Worm (Caenorhabditis elegans) whole organism, late embryonic: ENCODE results near the gene oac-49.

Source experiments
- K02D7.2 ChIP-seq: sonication (generic microtip); optimal IDR thresholded peaks from 2 replicates; lab custom pipeline; 2017; ENCODE audit warnings: mild to moderate bottlenecking, missing genetic modification characterization, missing compliant biosample characterization
- K09A11.1 ChIP-seq: sonication (generic microtip); optimal IDR thresholded peaks from 2 replicates; lab custom pipeline; 2017; ENCODE audit warnings: antibody characterized with exemption, mild to moderate bottlenecking, missing genetic modification characterization, missing compliant biosample characterization; ENCODE audit not compliant: insufficient read depth
- T23F11.4 ChIP-seq: fragments of 200-800 bp; sonication (Bioruptor generic); optimal IDR thresholded peaks from 2 replicates; lab custom pipeline; 2018; ENCODE audit warnings: mild to moderate bottlenecking, missing genetic modification characterization, missing compliant biosample characterization
- ahr-1 ChIP-seq: sonication (generic microtip); optimal IDR thresholded peaks from 2 replicates; lab custom pipeline; 2016; ENCODE audit warnings: missing genetic modification characterization, missing compliant biosample characterization
- ama-1 ChIP-seq: fragments of 150-350 bp; optimal IDR thresholded peaks from 2 replicates; lab custom pipeline; 2014
- ceh-22 ChIP-seq: sonication (generic microtip); optimal IDR thresholded peaks from 2 replicates; lab custom pipeline; 2017; ENCODE audit warnings: missing biosample characterization, missing genetic modification characterization
- ceh-24 ChIP-seq: sonication (generic microtip); optimal IDR thresholded peaks from 2 replicates; lab custom pipeline; 2016; ENCODE audit warnings: mild to moderate bottlenecking, missing genetic modification characterization, missing compliant biosample characterization
- ceh-30 ChIP-seq: fragments of 150-350 bp; optimal IDR thresholded peaks from 2 replicates; lab custom pipeline; 2014; ENCODE audit warnings: missing biosample characterization, missing genetic modification characterization
- ceh-31 ChIP-seq: sonication (generic microtip); optimal IDR thresholded peaks from 2 replicates; lab custom pipeline; 2016; ENCODE audit warnings: missing genetic modification characterization, missing compliant biosample characterization
- ceh-34 ChIP-seq: sonication (generic microtip); optimal IDR thresholded peaks from 2 replicates; lab custom pipeline; 2016; ENCODE audit warnings: mild to moderate bottlenecking, missing genetic modification characterization, missing compliant biosample characterization
- ceh-45 ChIP-seq: fragments of 200-800 bp; sonication (Bioruptor generic); IDR thresholded peaks from 2 replicates; pipeline ENCODE4 v1.3.6; 2022; ENCODE audit warnings: missing genetic modification reagents, missing genetic modification characterization, missing compliant biosample characterization
- che-1 ChIP-seq: sonication (generic microtip); optimal IDR thresholded peaks from 2 replicates; lab custom pipeline; 2016; ENCODE audit warnings: mild to moderate bottlenecking, missing genetic modification characterization, missing compliant biosample characterization
- dve-1 ChIP-seq: sonication (generic microtip); optimal IDR thresholded peaks from 2 replicates; lab custom pipeline; 2017; ENCODE audit warnings: antibody characterized with exemption, mild to moderate bottlenecking, missing genetic modification characterization, missing compliant biosample characterization
- elt-2 ChIP-seq: sonication (generic microtip); optimal IDR thresholded peaks from 2 replicates; lab custom pipeline; 2016; ENCODE audit warnings: missing genetic modification reagents, missing genetic modification characterization, missing compliant biosample characterization
- ets-4 ChIP-seq: sonication (generic microtip); optimal IDR thresholded peaks from 2 replicates; lab custom pipeline; 2016; ENCODE audit warnings: missing genetic modification characterization, missing compliant biosample characterization
- fkh-10 ChIP-seq: fragments of 150-350 bp; optimal IDR thresholded peaks from 2 replicates; lab custom pipeline; 2014; ENCODE audit warnings: missing biosample characterization, missing genetic modification reagents, missing genetic modification characterization
- gmeb-2 ChIP-seq: sonication (generic microtip); optimal IDR thresholded peaks from 2 replicates; lab custom pipeline; 2016; ENCODE audit warnings: missing genetic modification characterization, inconsistent platforms, missing compliant biosample characterization
- hlh-15 ChIP-seq: sonication (generic microtip); optimal IDR thresholded peaks from 2 replicates; lab custom pipeline; 2016; ENCODE audit warnings: missing genetic modification characterization, missing compliant biosample characterization
- hlh-6 ChIP-seq: sonication (generic microtip); optimal IDR thresholded peaks from 2 replicates; lab custom pipeline; 2016; ENCODE audit warnings: missing genotype, missing genetic modification characterization, missing compliant biosample characterization
- hlh-8 ChIP-seq: sonication (generic microtip); optimal IDR thresholded peaks from 2 replicates; lab custom pipeline; 2016; ENCODE audit warnings: missing genotype, missing genetic modification characterization, missing compliant biosample characterization
- lin-11 ChIP-seq: fragments of 200-800 bp; sonication (Bioruptor generic); optimal IDR thresholded peaks from 2 replicates; lab custom pipeline; 2018; ENCODE audit warnings: mild to moderate bottlenecking, missing genetic modification characterization, missing compliant biosample characterization
- mec-3 ChIP-seq: sonication (generic microtip); optimal IDR thresholded peaks from 2 replicates; lab custom pipeline; 2016; ENCODE audit warnings: borderline replicate concordance, missing genetic modification characterization, missing compliant biosample characterization
- nfya-1 ChIP-seq: sonication (generic microtip); optimal IDR thresholded peaks from 2 replicates; lab custom pipeline; 2017; ENCODE audit warnings: missing genetic modification characterization, mild to moderate bottlenecking, missing compliant biosample characterization, antibody characterized with exemption, moderate library complexity
- nhr-232 ChIP-seq: sonication (generic microtip); optimal IDR thresholded peaks from 2 replicates; lab custom pipeline; 2016; ENCODE audit warnings: missing genetic modification characterization, missing compliant biosample characterization
- npax-4 ChIP-seq: sonication (generic microtip); optimal IDR thresholded peaks from 2 replicates; lab custom pipeline; 2016; ENCODE audit warnings: missing genetic modification characterization, missing compliant biosample characterization
- odd-2 ChIP-seq: sonication (generic microtip); optimal IDR thresholded peaks from 2 replicates; lab custom pipeline; 2017; ENCODE audit warnings: antibody characterized with exemption, mild to moderate bottlenecking, missing genetic modification characterization, missing compliant biosample characterization
- pha-4 ChIP-seq: fragments of 150-350 bp; optimal IDR thresholded peaks from 2 replicates; lab custom pipeline; 2018; ENCODE audit warnings: missing biosample characterization, missing genetic modification reagents, missing genetic modification characterization
- pqm-1 ChIP-seq: sonication (generic microtip); optimal IDR thresholded peaks from 2 replicates; lab custom pipeline; 2016; ENCODE audit warnings: missing genetic modification characterization, missing compliant biosample characterization
- rnt-1 ChIP-seq: sonication (generic microtip); optimal IDR thresholded peaks from 2 replicates; lab custom pipeline; 2016; ENCODE audit warnings: missing genetic modification characterization, missing compliant biosample characterization
- sdc-2 ChIP-seq: sonication (generic microtip); optimal IDR thresholded peaks from 2 replicates; lab custom pipeline; 2016; ENCODE audit warnings: missing genotype, missing genetic modification characterization, missing compliant biosample characterization
- sox-2 ChIP-seq: fragments of 200-800 bp; sonication (Bioruptor generic); IDR thresholded peaks from 2 replicates; pipeline ENCODE4 v1.3.6; 2022; ENCODE audit warnings: missing genetic modification reagents, missing genetic modification characterization, missing compliant biosample characterization
- tbx-2 ChIP-seq: sonication (generic microtip); optimal IDR thresholded peaks from 2 replicates; lab custom pipeline; 2016; ENCODE audit warnings: missing genetic modification characterization, missing compliant biosample characterization
- ttx-3 ChIP-seq: sonication (generic microtip); optimal IDR thresholded peaks from 2 replicates; lab custom pipeline; 2016; ENCODE audit warnings: missing genetic modification reagents, missing genetic modification characterization, missing compliant biosample characterization
- unc-3 ChIP-seq, 2 experiments: fragments of 200-800 bp in 1 of 2; sonication (Bioruptor generic) in 1 of 2; sonication (generic microtip) in 1 of 2; conservative IDR thresholded peaks in 1 of 2; optimal IDR thresholded peaks in 1 of 2; 2 replicates each; pipeline versions ENCODE4 v1.3.6 to Lab custom; 2016 to 2022; ENCODE audit warnings: missing compliant biosample characterization in 2 of 2, missing genetic modification characterization in 2 of 2, missing genetic modification reagents in 1 of 2
- unc-42 ChIP-seq: sonication (generic microtip); optimal IDR thresholded peaks from 2 replicates; lab custom pipeline; 2016; ENCODE audit warnings: missing genotype, missing genetic modification characterization, missing compliant biosample characterization
- zip-5 ChIP-seq: sonication (generic microtip); optimal IDR thresholded peaks from 2 replicates; lab custom pipeline; 2016; ENCODE audit warnings: missing genetic modification characterization, missing compliant biosample characterization

The oac-49 gene

ce11 chrV:19250983-19251382 is 33.2 kb downstream of the oac-49 start, which contains the start of gene str-81:
Gene str-81 (minus strand): TSS chrV:19251083.
- no peak for TF ChIP-seq ceh-22 (tag; lab: Kevin White, UChicago)
- no peak for TF ChIP-seq hlh-15 (tag; lab: Kevin White, UChicago)
- TF ChIP-seq rnt-1 (tag; lab: Kevin White, UChicago) = no peak
- TF ChIP-seq pha-4 (tag; lab: Kevin White, UChicago) = no peak
- TF ChIP-seq ceh-24 (tag; lab: Kevin White, UChicago) = no peak
- TF ChIP-seq gmeb-2 (tag; lab: Kevin White, UChicago) = no peak
- no peak for TF ChIP-seq unc-42 (tag; lab: Kevin White, UChicago)
- no peak for TF ChIP-seq sdc-2
- TF ChIP-seq odd-2 = no peak
- TF ChIP-seq ceh-30 (tag; lab: Kevin White, UChicago) = no peak
- no peak for TF ChIP-seq ahr-1 (tag; lab: Kevin White, UChicago)
- no peak for TF ChIP-seq dve-1 (tag; lab: Kevin White, UChicago)
- no peak for TF ChIP-seq zip-5 (tag; lab: Kevin White, UChicago)
- TF ChIP-seq ceh-31 (tag; lab: Kevin White, UChicago) = no peak
- TF ChIP-seq fkh-10 (GFP tag; lab: Kevin White, UChicago) = no peak
- no peak for TF ChIP-seq K09A11.1 (tag; lab: Kevin White, UChicago)
- no peak for TF ChIP-seq elt-2 (tag; lab: Kevin White, UChicago)

ce11 chrV:19251844-19252243 is 34.1 kb downstream of the oac-49 start, which contains the start of gene F21D9.11:
Gene F21D9.11 (plus strand): TSS chrV:19252144.
- TF ChIP-seq unc-42 (tag; lab: Kevin White, UChicago) (no peak), ceh-34 (no peak), rnt-1 (tag; lab: Kevin White, UChicago) (no peak), tbx-2 (tag; lab: Kevin White, UChicago) (no peak)

ce11 chrV:19253520-19253919 is 35.7 kb downstream of the oac-49 start, which contains the start of gene F21D9.4:
Gene F21D9.4 (plus strand): TSS chrV:19253820.
- TF ChIP-seq unc-3 (GFP tag; conservative IDR thresholded peaks at IDR 0.05; lab: Robert Waterston, UW) (no peak), unc-3 (tag; optimal IDR thresholded peaks at IDR 0.05; lab: Kevin White, UChicago) (no peak), hlh-8 (tag; lab: Kevin White, UChicago) (no peak), zip-5 (tag; lab: Kevin White, UChicago) (no peak), ceh-31 (tag; lab: Kevin White, UChicago) (no peak), ceh-24 (tag; lab: Kevin White, UChicago) (no peak), fkh-10 (GFP tag; lab: Kevin White, UChicago) (no peak), che-1 (tag; lab: Kevin White, UChicago) (no peak), ceh-34 (no peak), nfya-1 (tag; lab: Kevin White, UChicago) (no peak), pha-4 (tag; lab: Kevin White, UChicago) (no peak), gmeb-2 (tag; lab: Kevin White, UChicago) (no peak), sox-2 (GFP tag; lab: Robert Waterston, UW) (no peak), npax-4 (tag; lab: Kevin White, UChicago) (no peak), elt-2 (tag; lab: Kevin White, UChicago) (no peak), unc-42 (tag; lab: Kevin White, UChicago) (no peak), K02D7.2 (tag; lab: Kevin White, UChicago) (no peak), ttx-3 (tag; lab: Kevin White, UChicago) (no peak), sdc-2 (no peak), ceh-45 (GFP tag; lab: Robert Waterston, UW) (no peak), ama-1 (lab: Kevin White, UChicago) (no peak)

- TF ChIP-seq unc-42 (tag; lab: Kevin White, UChicago) = no peak
Measured at ce11 chrV:19257653-19258052, 39.9 kb downstream of the oac-49 start, which contains the start of gene F21D9.3. Gene F21D9.3 (minus strand): TSS chrV:19257753.

- TF ChIP-seq hlh-6 (tag; lab: Kevin White, UChicago) (no peak), ets-4 (tag; lab: Kevin White, UChicago) (no peak), K02D7.2 (tag; lab: Kevin White, UChicago) (no peak), T23F11.4 (GFP tag; lab: Kevin White, UChicago) (no peak), mec-3 (tag; lab: Kevin White, UChicago) (no peak), nhr-232 (tag; lab: Kevin White, UChicago) (no peak), pqm-1 (tag; lab: Kevin White, UChicago) (no peak), lin-11 (tag; lab: Kevin White, UChicago) (no peak), gmeb-2 (tag; lab: Kevin White, UChicago) (no peak), odd-2 (no peak)
Measured at ce11 chrV:19259403-19259802, 41.6 kb downstream of the oac-49 start.
